Worm (Caenorhabditis elegans) whole organism, L1 larva: ENCODE results near the gene F59A1.11.

Experiments
- alr-1 ChIP-seq: fragments of 200-800 bp; sonication (Bioruptor generic); optimal IDR thresholded peaks from 2 replicates; lab custom pipeline; 2018; ENCODE audit warnings: borderline replicate concordance, mild to moderate bottlenecking, missing genetic modification characterization, missing compliant biosample characterization
- ceh-8 ChIP-seq: fragments of 200-800 bp; sonication (Bioruptor generic); optimal IDR thresholded peaks from 2 replicates; lab custom pipeline; 2018; ENCODE audit warnings: mild to moderate bottlenecking, missing genetic modification characterization, moderate library complexity, missing compliant biosample characterization
- ceh-90 ChIP-seq: sonication (generic microtip); optimal IDR thresholded peaks from 2 replicates; lab custom pipeline; 2016; ENCODE audit warnings: missing genetic modification characterization, missing compliant biosample characterization
- dsc-1 ChIP-seq: sonication (generic microtip); optimal IDR thresholded peaks from 2 replicates; lab custom pipeline; 2016; ENCODE audit warnings: mild to moderate bottlenecking, missing genetic modification characterization, missing compliant biosample characterization
- egl-13 ChIP-seq: sonication (generic microtip); optimal IDR thresholded peaks from 2 replicates; lab custom pipeline; 2016; ENCODE audit warnings: missing genotype, missing genetic modification reagents, missing genetic modification characterization, missing compliant biosample characterization
- egl-27 ChIP-seq, 2 experiments: fragments of 150-350 bp in 1 of 2; sonication (generic microtip); optimal IDR thresholded peaks; 3 replicates each; lab custom pipeline; 2017 to 2018; ENCODE audit warnings: missing biosample characterization in 2 of 2, missing genetic modification characterization in 2 of 2, missing genetic modification reagents in 2 of 2
- ets-5 ChIP-seq: fragments of 200-800 bp; sonication (Bioruptor generic); IDR thresholded peaks from 2 replicates; pipeline ENCODE4 v1.3.6; 2022; ENCODE audit warnings: missing genetic modification characterization, missing compliant biosample characterization
- fkh-10 ChIP-seq: sonication (generic microtip); optimal IDR thresholded peaks from 2 replicates; lab custom pipeline; 2017; ENCODE audit warnings: missing biosample characterization, missing genetic modification reagents, missing genetic modification characterization
- fkh-4 ChIP-seq: sonication (generic microtip); optimal IDR thresholded peaks from 2 replicates; lab custom pipeline; 2016; ENCODE audit warnings: missing compliant biosample characterization, missing genetic modification characterization, borderline replicate concordance
- fkh-8 ChIP-seq: sonication (generic microtip); optimal IDR thresholded peaks from 2 replicates; lab custom pipeline; 2016; ENCODE audit warnings: mild to moderate bottlenecking, missing genetic modification characterization, missing compliant biosample characterization
- hlh-17 ChIP-seq: fragments of 200-800 bp; sonication (Bioruptor generic); optimal IDR thresholded peaks from 2 replicates; lab custom pipeline; 2018; ENCODE audit warnings: missing genetic modification characterization, mild to moderate bottlenecking, missing compliant biosample characterization, moderate library complexity, borderline replicate concordance
- irx-1 ChIP-seq: sonication (generic microtip); optimal IDR thresholded peaks from 2 replicates; lab custom pipeline; 2016; ENCODE audit warnings: missing genetic modification characterization, missing compliant biosample characterization
- jun-1 ChIP-seq: fragments of 150-350 bp; optimal IDR thresholded peaks from 2 replicates; lab custom pipeline; 2014; ENCODE audit warnings: missing biosample characterization, missing genetic modification reagents, missing genetic modification characterization
- lin-15B ChIP-seq: fragments of 150-350 bp; sonication (generic microtip); optimal IDR thresholded peaks from 3 replicates; lab custom pipeline; 2014; ENCODE audit warnings: missing biosample characterization, missing genetic modification characterization
- mdl-1 ChIP-seq, 2 experiments: fragments of 150-350 bp; optimal IDR thresholded peaks; 2 replicates each; lab custom pipeline; 2014 to 2017; ENCODE audit warnings: missing biosample characterization in 2 of 2, missing genetic modification characterization in 2 of 2, inconsistent platforms in 1 of 2
- mep-1 ChIP-seq: fragments of 150-350 bp; optimal IDR thresholded peaks from 2 replicates; lab custom pipeline; 2014; ENCODE audit warnings: missing biosample characterization, missing genetic modification characterization
- nhr-11 ChIP-seq: fragments of 150-350 bp; optimal IDR thresholded peaks from 2 replicates; lab custom pipeline; 2014; ENCODE audit warnings: missing biosample characterization, missing genetic modification characterization
- nhr-12 ChIP-seq: sonication (generic microtip); optimal IDR thresholded peaks from 2 replicates; lab custom pipeline; 2017; ENCODE audit warnings: missing biosample characterization, missing genetic modification characterization
- nhr-28 ChIP-seq: fragments of 150-350 bp; optimal IDR thresholded peaks from 2 replicates; lab custom pipeline; 2014; ENCODE audit warnings: missing biosample characterization, missing genetic modification characterization
- nhr-47 ChIP-seq: sonication (generic microtip); optimal IDR thresholded peaks from 2 replicates; lab custom pipeline; 2016; ENCODE audit warnings: mild to moderate bottlenecking, missing genetic modification characterization, moderate library complexity, missing compliant biosample characterization
- nhr-71 ChIP-seq: sonication (generic microtip); optimal IDR thresholded peaks from 2 replicates; lab custom pipeline; 2016; ENCODE audit warnings: mild to moderate bottlenecking, missing genetic modification characterization, moderate library complexity, missing compliant biosample characterization
- nhr-85 ChIP-seq: sonication (generic microtip); peaks from one replicate; lab custom pipeline; 2016; ENCODE audit warnings: missing genetic modification characterization, inconsistent platforms, missing compliant biosample characterization
- pag-3 ChIP-seq: sonication (generic microtip); optimal IDR thresholded peaks from 2 replicates; lab custom pipeline; 2017; ENCODE audit warnings: missing genetic modification characterization, mild to moderate bottlenecking, missing compliant biosample characterization, antibody characterized with exemption, borderline replicate concordance; ENCODE audit not compliant: insufficient read depth
- pqm-1 ChIP-seq: sonication (generic microtip); optimal IDR thresholded peaks from 3 replicates; lab custom pipeline; 2017; ENCODE audit warnings: missing biosample characterization, missing genetic modification characterization
- skn-1 ChIP-seq: fragments of 150-350 bp; optimal IDR thresholded peaks from 2 replicates; lab custom pipeline; 2014; ENCODE audit warnings: missing biosample characterization, missing genetic modification characterization
- snpc-4 ChIP-seq: fragments of 150-350 bp; optimal IDR thresholded peaks from 2 replicates; lab custom pipeline; 2014; ENCODE audit warnings: missing biosample characterization, missing genetic modification characterization
- snu-23 ChIP-seq: sonication (generic microtip); optimal IDR thresholded peaks from 2 replicates; lab custom pipeline; 2016; ENCODE audit warnings: missing genetic modification characterization, missing compliant biosample characterization
- sox-4 ChIP-seq: sonication (generic microtip); optimal IDR thresholded peaks from 2 replicates; lab custom pipeline; 2016; ENCODE audit warnings: missing genetic modification characterization, missing compliant biosample characterization
- sptf-1 ChIP-seq: fragments of 150-350 bp; optimal IDR thresholded peaks from 2 replicates; lab custom pipeline; 2014; ENCODE audit warnings: missing biosample characterization, missing genetic modification characterization
- sup-37 ChIP-seq: fragments of 200-800 bp; sonication (Bioruptor generic); optimal IDR thresholded peaks from 2 replicates; lab custom pipeline; 2018; ENCODE audit warnings: mild to moderate bottlenecking, missing genetic modification characterization, missing compliant biosample characterization
- tbx-2 ChIP-seq: sonication (generic microtip); optimal IDR thresholded peaks from 2 replicates; lab custom pipeline; 2016; ENCODE audit warnings: missing genetic modification characterization, missing compliant biosample characterization
- tlp-1 ChIP-seq: fragments of 150-350 bp; optimal IDR thresholded peaks from 2 replicates; lab custom pipeline; 2014; ENCODE audit warnings: missing biosample characterization, missing genetic modification characterization
- unc-130 ChIP-seq: fragments of 150-350 bp; optimal IDR thresholded peaks from 2 replicates; lab custom pipeline; 2017; ENCODE audit warnings: missing biosample characterization, missing genetic modification characterization, inconsistent platforms
- unc-62 ChIP-seq: fragments of 150-350 bp; optimal IDR thresholded peaks from 2 replicates; lab custom pipeline; 2014; ENCODE audit warnings: missing biosample characterization, missing genetic modification reagents, missing genetic modification characterization
- unc-98 ChIP-seq: fragments of 200-800 bp; sonication (Bioruptor generic); IDR thresholded peaks from 2 replicates; pipeline ENCODE4 v1.3.6; 2022; ENCODE audit warnings: missing genetic modification characterization, missing compliant biosample characterization
- xbp-1 ChIP-seq: sonication (generic microtip); optimal IDR thresholded peaks from 2 replicates; lab custom pipeline; 2016; ENCODE audit warnings: missing genetic modification characterization, missing compliant biosample characterization
- ztf-11 ChIP-seq, 2 experiments: sonication (generic microtip); optimal IDR thresholded peaks; 2 replicates each; lab custom pipeline; 2016 to 2017; ENCODE audit warnings: missing genetic modification characterization in 2 of 2, missing biosample characterization in 1 of 2, missing compliant biosample characterization in 1 of 2
- ztf-4 ChIP-seq: fragments of 150-350 bp; optimal IDR thresholded peaks from 2 replicates; lab custom pipeline; 2014; ENCODE audit warnings: missing biosample characterization, missing genetic modification characterization

F59A1.11 gene

DNA sequence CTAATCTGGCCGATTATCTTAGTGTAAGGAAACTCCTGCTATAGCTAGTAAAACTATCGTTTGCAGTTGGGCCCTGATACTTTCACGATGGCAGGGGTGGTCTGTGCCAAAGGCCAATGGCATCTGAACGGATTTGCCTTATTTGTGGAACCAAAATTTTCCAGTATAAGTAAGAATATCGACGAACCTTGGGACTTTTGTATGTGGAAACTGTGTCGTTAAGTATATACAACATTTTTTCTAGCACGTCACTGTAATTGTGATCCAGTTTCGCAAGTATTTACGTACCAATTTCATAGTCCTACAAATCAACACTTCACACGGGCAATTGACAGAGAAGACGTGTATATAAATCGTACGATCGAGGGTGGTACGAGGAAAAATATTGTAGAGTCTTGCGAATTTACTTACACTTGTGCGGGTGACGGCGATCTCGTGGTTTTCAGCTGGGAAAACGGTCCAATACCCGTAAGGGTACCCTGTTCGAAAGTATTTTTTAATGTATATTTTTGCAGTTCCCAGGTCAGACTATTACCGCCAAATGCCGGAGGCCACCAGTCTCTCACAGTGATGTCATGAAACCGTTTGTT lies 40.5 kb upstream of the F59A1.11 start:
- TF ChIP-seq ceh-90 (no peak), nhr-11 (tag; lab: Kevin White, UChicago) (no peak), ztf-11 (tag; optimal IDR thresholded peaks at IDR 0.05; lab: Kevin White, UChicago) (no peak), sox-4 (tag; lab: Kevin White, UChicago) (no peak), unc-98 (no peak), snu-23 (no peak), pag-3 (tag; lab: Kevin White, UChicago) (no peak), xbp-1 (tag; lab: Kevin White, UChicago) (no peak), fkh-4 (tag; lab: Kevin White, UChicago) (no peak), ceh-8 (GFP tag; lab: Kevin White, UChicago) (no peak), tbx-2 (no peak)

DNA sequence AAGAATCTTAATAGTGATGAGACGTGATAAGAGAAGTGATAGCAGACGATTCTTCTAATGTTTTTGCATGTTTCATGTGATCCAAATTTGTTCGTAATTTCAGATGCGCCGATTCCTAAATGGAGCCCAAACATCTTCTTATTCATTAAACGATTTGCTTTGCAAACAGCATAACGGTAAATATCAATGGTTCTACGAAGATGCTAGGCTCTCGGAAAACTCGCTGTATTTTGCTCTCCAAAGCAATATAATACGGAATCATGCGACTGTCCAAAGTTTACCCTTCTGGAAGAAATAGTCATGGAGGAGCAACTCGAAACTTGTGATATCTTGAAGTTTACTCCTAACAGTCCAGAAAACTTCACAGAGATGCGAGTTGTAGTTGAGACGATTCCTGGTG lies 40.0 kb upstream of the F59A1.11 start, which contains the start of gene W06D12.6:
Gene W06D12.6, plus strand, starts transcription at position 301 of the 400 bp plus-strand sequence.
- TF ChIP-seq snpc-4 (tag; lab: Kevin White, UChicago) (no peak), nhr-47 (no peak), sup-37 (GFP tag; lab: Kevin White, UChicago) (no peak), fkh-8 (tag; lab: Kevin White, UChicago) (no peak), unc-130 (tag; lab: Kevin White, UChicago) (no peak)

DNA sequence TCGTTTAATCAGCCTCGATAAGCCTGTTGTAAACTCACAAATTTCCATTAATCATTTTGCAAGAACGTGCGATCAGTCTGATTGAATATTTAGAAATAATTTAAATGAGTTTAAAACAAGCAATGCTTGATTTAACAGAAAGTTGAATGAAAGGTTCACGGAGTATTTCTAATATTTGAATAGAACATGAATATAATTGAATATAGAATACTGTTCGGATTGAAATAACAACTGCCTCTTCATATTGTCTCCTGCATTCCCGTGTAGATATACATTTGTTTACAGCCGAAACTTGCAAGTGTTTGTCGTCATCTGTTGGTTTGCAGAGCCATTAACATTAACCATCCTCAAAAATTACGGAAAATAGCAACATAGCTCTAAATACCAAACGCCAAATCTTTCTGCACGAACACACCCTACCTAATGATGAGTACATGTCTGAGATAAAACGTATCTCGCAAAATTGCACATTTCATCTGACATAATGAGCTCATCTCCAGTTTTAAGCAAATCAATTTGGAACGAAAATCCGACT lies 35.0 kb upstream of the F59A1.11 start, which contains the start of the genes Y26G10.5 and srh-32:
Gene Y26G10.5, minus strand, starts transcription at position 101 of the 535 bp plus-strand sequence.
Gene srh-32, plus strand, starts transcription at position 485 of the 535 bp plus-strand sequence.
- TF ChIP-seq dsc-1 (no peak), nhr-85 (tag; lab: Kevin White, UChicago) (no peak), nhr-71 (tag; lab: Kevin White, UChicago) (no peak), skn-1 (no peak), tbx-2 (no peak), unc-130 (tag; lab: Kevin White, UChicago) (no peak), nhr-11 (tag; lab: Kevin White, UChicago) (no peak), mdl-1 (tag; optimal IDR thresholded peaks at IDR 0.05; lab: Kevin White, UChicago) (no peak), sox-4 (tag; lab: Kevin White, UChicago) (no peak), xbp-1 (tag; lab: Kevin White, UChicago) (no peak), irx-1 (no peak), nhr-28 (tag; lab: Kevin White, UChicago) (no peak), pqm-1 (no peak), mep-1 (tag; lab: Kevin White, UChicago) (no peak), egl-27 (tag; optimal IDR thresholded peaks at IDR 0.05; lab: Kevin White, UChicago) (no peak), hlh-17 (GFP tag; lab: Kevin White, UChicago) (no peak), lin-15B (tag; lab: Kevin White, UChicago) (no peak)

DNA sequence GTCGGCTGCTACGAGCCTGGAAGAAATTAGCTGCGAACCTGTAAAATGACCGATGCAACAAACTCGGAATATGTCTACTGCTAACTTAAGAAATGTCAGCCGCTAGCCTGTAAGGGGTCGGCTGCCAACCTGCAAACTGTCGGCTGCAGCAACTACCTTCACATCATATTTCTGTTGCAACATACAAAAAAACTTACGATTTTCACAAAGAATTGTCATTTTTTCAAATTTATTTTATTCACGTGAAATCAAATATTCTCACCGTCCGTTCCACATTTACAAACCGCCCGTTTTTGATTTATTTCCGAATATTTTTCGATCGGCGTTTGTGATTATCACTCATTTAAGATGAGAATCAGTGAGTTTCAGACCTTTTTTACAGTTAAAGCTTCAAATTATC lies 33.9 kb upstream of the F59A1.11 start, which contains the start of gene Y26G10.6:
Gene Y26G10.6, plus strand, starts transcription at position 301 of the 400 bp plus-strand sequence.
- TF ChIP-seq skn-1, result no peak
- no peak for TF ChIP-seq egl-13 (tag; lab: Kevin White, UChicago)
- no peak for TF ChIP-seq nhr-12 (tag; lab: Kevin White, UChicago)
- no peak for TF ChIP-seq ets-5 (GFP tag; lab: Robert Waterston, UW)
- no peak for TF ChIP-seq alr-1
- TF ChIP-seq sptf-1 (tag; lab: Kevin White, UChicago), result no peak
- no peak for TF ChIP-seq unc-62 (GFP tag; lab: Kevin White, UChicago)
- TF ChIP-seq nhr-71 (tag; lab: Kevin White, UChicago), result no peak
- no peak for TF ChIP-seq nhr-28 (tag; lab: Kevin White, UChicago)
- no peak for TF ChIP-seq ztf-4 (tag; lab: Kevin White, UChicago)
- TF ChIP-seq egl-27 (tag; optimal IDR thresholded peaks at IDR 0.05; lab: Kevin White, UChicago), result no peak
- no peak for TF ChIP-seq unc-98
- no peak for TF ChIP-seq sup-37 (GFP tag; lab: Kevin White, UChicago)
- no peak for TF ChIP-seq jun-1 (tag; lab: Kevin White, UChicago)
- no peak for TF ChIP-seq tlp-1 (tag; lab: Kevin White, UChicago)
- no peak for TF ChIP-seq fkh-10
- no peak for TF ChIP-seq pag-3 (tag; lab: Kevin White, UChicago)
